Worm (Caenorhabditis elegans) whole organism, young adult: Measurements from ENCODE around the gene emb-4.

Experiments
- B0035.1 ChIP-seq: sonication (generic microtip); optimal IDR thresholded peaks from 2 replicates; lab custom pipeline; 2016; ENCODE audit warnings: missing genetic modification characterization, mild to moderate bottlenecking, missing compliant biosample characterization, missing genotype, missing genetic modification reagents
- C17E4.6 ChIP-seq: fragments of 200-800 bp; sonication (Bioruptor generic); IDR thresholded peaks from 2 replicates; pipeline ENCODE4 v1.3.6; 2022; ENCODE audit warnings: missing genetic modification reagents, missing genetic modification characterization, missing compliant biosample characterization
- D2030.7 ChIP-seq: fragments of 200-800 bp; sonication (Bioruptor generic); IDR thresholded peaks from 2 replicates; pipeline ENCODE4 v1.3.6; 2022; ENCODE audit warnings: missing genetic modification reagents, missing genetic modification characterization, missing compliant biosample characterization
- K11D2.4 ChIP-seq: fragments of 200-800 bp; sonication (Bioruptor generic); IDR thresholded peaks from 2 replicates; pipeline ENCODE4 v1.3.6; 2022; ENCODE audit warnings: missing genetic modification reagents, missing genetic modification characterization, missing compliant biosample characterization
- K12H6.12 ChIP-seq: fragments of 200-800 bp; sonication (Bioruptor generic); optimal IDR thresholded peaks from 2 replicates; lab custom pipeline; 2018; ENCODE audit warnings: mild to moderate bottlenecking, missing genetic modification characterization, missing compliant biosample characterization
- Y53G8AR.9 ChIP-seq: fragments of 200-800 bp; sonication (Bioruptor generic); conservative IDR thresholded peaks from 2 replicates; pipeline ENCODE4 v1.3.6; 2022; ENCODE audit warnings: missing genetic modification reagents, missing genetic modification characterization, missing compliant biosample characterization
- Y56A3A.18 ChIP-seq: fragments of 200-800 bp; sonication (Bioruptor generic); IDR thresholded peaks from 2 replicates; pipeline ENCODE4 v1.3.6; 2022; ENCODE audit warnings: missing genetic modification reagents, missing genetic modification characterization, missing compliant biosample characterization
- ama-1 ChIP-seq, 3 experiments: fragments of 150-350 bp in 1 of 3; sonication (generic microtip) in 2 of 3; optimal IDR thresholded peaks; 2 replicates each; lab custom pipeline; 2014 to 2018; ENCODE audit warnings: missing biosample characterization in 2 of 3, missing genetic modification characterization in 2 of 3, missing genetic modification reagents in 2 of 3
- aptf-3 ChIP-seq: fragments of 200-800 bp; sonication (Bioruptor generic); IDR thresholded peaks from 2 replicates; pipeline ENCODE4 v1.3.6; 2022; ENCODE audit warnings: missing genetic modification characterization, missing compliant biosample characterization
- bed-2 ChIP-seq: fragments of 200-800 bp; sonication (Bioruptor generic); IDR thresholded peaks from 2 replicates; pipeline ENCODE4 v1.3.6; 2022; ENCODE audit warnings: missing genetic modification reagents, missing genetic modification characterization, missing compliant biosample characterization
- cebp-1 ChIP-seq, 2 experiments: fragments of 200-800 bp in 1 of 2; sonication (Bioruptor generic) in 1 of 2; sonication (generic microtip) in 1 of 2; IDR thresholded peaks in 1 of 2; optimal IDR thresholded peaks in 1 of 2; 2 replicates each; pipeline versions ENCODE4 v1.3.6 to Lab custom; 2017 to 2022; ENCODE audit warnings: missing compliant biosample characterization in 2 of 2, missing genetic modification characterization in 2 of 2, mild to moderate bottlenecking in 1 of 2, missing genetic modification reagents in 1 of 2, moderate library complexity in 1 of 2
- ceh-40 ChIP-seq: fragments of 200-800 bp; sonication (Bioruptor generic); IDR thresholded peaks from 2 replicates; pipeline ENCODE4 v1.3.6; 2022; ENCODE audit warnings: missing genetic modification characterization, missing compliant biosample characterization
- chd-7 ChIP-seq: sonication (generic microtip); optimal IDR thresholded peaks from 2 replicates; lab custom pipeline; 2016; ENCODE audit warnings: mild to moderate bottlenecking, missing genetic modification characterization, moderate library complexity, missing compliant biosample characterization
- die-1 ChIP-seq: sonication (generic microtip); optimal IDR thresholded peaks from 2 replicates; lab custom pipeline; 2016; ENCODE audit warnings: missing genotype, mild to moderate bottlenecking, missing genetic modification characterization, missing compliant biosample characterization
- efl-1 ChIP-seq: fragments of 150-350 bp; optimal IDR thresholded peaks from 2 replicates; lab custom pipeline; 2014; ENCODE audit warnings: missing biosample characterization, missing genetic modification reagents, missing genetic modification characterization
- egrh-3 ChIP-seq: fragments of 200-800 bp; sonication (Bioruptor generic); IDR thresholded peaks from 2 replicates; pipeline ENCODE4 v1.3.6; 2022; ENCODE audit warnings: missing genetic modification reagents, missing genetic modification characterization, missing compliant biosample characterization
- hmg-1.2 ChIP-seq: fragments of 200-800 bp; sonication (Bioruptor generic); IDR thresholded peaks from 2 replicates; pipeline ENCODE4 v1.3.6; 2022; ENCODE audit warnings: missing genetic modification reagents, missing genetic modification characterization, missing compliant biosample characterization
- let-607 ChIP-seq, 2 experiments: fragments of 200-800 bp in 1 of 2; sonication (Bioruptor generic) in 1 of 2; sonication (generic microtip) in 1 of 2; optimal IDR thresholded peaks; 2 replicates each; lab custom pipeline; 2016 to 2018; ENCODE audit warnings: mild to moderate bottlenecking in 2 of 2, missing compliant biosample characterization in 2 of 2, missing genetic modification characterization in 2 of 2, moderate library complexity in 2 of 2, missing genotype in 1 of 2
- lsl-1 ChIP-seq: fragments of 200-800 bp; sonication (Bioruptor generic); optimal IDR thresholded peaks from 2 replicates; lab custom pipeline; 2018; ENCODE audit warnings: mild to moderate bottlenecking, missing genetic modification characterization, moderate library complexity, missing compliant biosample characterization
- madf-10 ChIP-seq: sonication (generic microtip); optimal IDR thresholded peaks from 2 replicates; lab custom pipeline; 2016; ENCODE audit warnings: mild to moderate bottlenecking, missing genetic modification characterization, missing compliant biosample characterization
- madf-3 ChIP-seq: fragments of 200-800 bp; sonication (Bioruptor generic); IDR thresholded peaks from 2 replicates; pipeline ENCODE4 v1.3.6; 2022; ENCODE audit warnings: missing genetic modification reagents, missing genetic modification characterization, missing compliant biosample characterization
- madf-6 ChIP-seq: fragments of 200-800 bp; sonication (Bioruptor generic); IDR thresholded peaks from 2 replicates; pipeline ENCODE4 v1.3.6; 2022; ENCODE audit warnings: missing genetic modification reagents, missing genetic modification characterization, missing compliant biosample characterization
- mcd-1 ChIP-seq: fragments of 200-800 bp; sonication (Bioruptor generic); IDR thresholded peaks from 2 replicates; pipeline ENCODE4 v1.3.6; 2022; ENCODE audit warnings: missing genetic modification reagents, missing genetic modification characterization, missing compliant biosample characterization
- nhr-120 ChIP-seq: fragments of 200-800 bp; sonication (Bioruptor generic); IDR thresholded peaks from 2 replicates; pipeline ENCODE4 v1.3.6; 2022; ENCODE audit warnings: missing genetic modification characterization, missing compliant biosample characterization
- nhr-80 ChIP-seq: sonication (generic microtip); optimal IDR thresholded peaks from 2 replicates; lab custom pipeline; 2016; ENCODE audit warnings: missing genetic modification characterization, missing compliant biosample characterization
- pha-4 ChIP-seq: fragments of 150-350 bp; sonication (generic microtip); optimal IDR thresholded peaks from 2 replicates; lab custom pipeline; 2014; ENCODE audit warnings: missing biosample characterization, missing genetic modification reagents, missing genetic modification characterization
- rcor-1 ChIP-seq: fragments of 200-800 bp; sonication (Bioruptor generic); IDR thresholded peaks from 2 replicates; pipeline ENCODE4 v1.3.6; 2022; ENCODE audit warnings: missing genetic modification reagents, missing genetic modification characterization, missing compliant biosample characterization
- rpc-1 ChIP-seq, 2 experiments: fragments of 150-350 bp in 1 of 2; sonication (generic microtip) in 1 of 2; optimal IDR thresholded peaks; 2 replicates each; lab custom pipeline; 2014 to 2018; ENCODE audit warnings: missing biosample characterization in 1 of 2, missing genetic modification characterization in 1 of 2, missing genetic modification reagents in 1 of 2, missing genotype in 1 of 2
- sea-2 ChIP-seq: fragments of 200-800 bp; sonication (Bioruptor generic); IDR thresholded peaks from 2 replicates; pipeline ENCODE4 v1.3.6; 2022; ENCODE audit warnings: missing genetic modification characterization, missing compliant biosample characterization
- somi-1 ChIP-seq: fragments of 200-800 bp; sonication (Bioruptor generic); optimal IDR thresholded peaks from 2 replicates; lab custom pipeline; 2018; ENCODE audit warnings: mild to moderate bottlenecking, missing genetic modification characterization, missing compliant biosample characterization
- unc-62 ChIP-seq: fragments of 150-350 bp; optimal IDR thresholded peaks from 2 replicates; lab custom pipeline; 2014; ENCODE audit warnings: missing biosample characterization, missing genetic modification reagents, missing genetic modification characterization
- ztf-18 ChIP-seq: sonication (generic microtip); optimal IDR thresholded peaks from 2 replicates; lab custom pipeline; 2016; ENCODE audit warnings: missing genotype, mild to moderate bottlenecking, missing genetic modification characterization, missing compliant biosample characterization
- ztf-25 ChIP-seq: fragments of 200-800 bp; sonication (Bioruptor generic); IDR thresholded peaks from 2 replicates; pipeline ENCODE4 v1.3.6; 2022; ENCODE audit warnings: missing genetic modification reagents, missing genetic modification characterization, missing compliant biosample characterization
- ztf-26 ChIP-seq: sonication (generic microtip); optimal IDR thresholded peaks from 2 replicates; lab custom pipeline; 2017; ENCODE audit warnings: missing genetic modification characterization, missing compliant biosample characterization
- ztf-3 ChIP-seq: fragments of 200-800 bp; sonication (Bioruptor generic); optimal IDR thresholded peaks from 2 replicates; lab custom pipeline; 2018; ENCODE audit warnings: mild to moderate bottlenecking, missing genetic modification characterization, missing compliant biosample characterization

emb-4 gene

ce11 chrV:18882990-18883389 is 11.8 kb downstream of the emb-4 start:
- TF ChIP-seq Y53G8AR.9 (GFP tag; lab: Robert Waterston, UW): 0 out of 2 replicates have a peak, but pooled peaks have one; percentile 39
- TF ChIP-seq C17E4.6 (GFP tag; lab: Robert Waterston, UW): peak; percentile 46; the same call in 1 of the 2 replicates
- peak; percentile 62; the same call in 1 of the 2 replicates for TF ChIP-seq aptf-3 (GFP tag; lab: Robert Waterston, UW)
- TF ChIP-seq nhr-120 (GFP tag; lab: Robert Waterston, UW): 0 out of 2 replicates have a peak, but pooled peaks have one; percentile 11
- 0 out of 2 replicates have a peak, but pooled peaks have one; percentile 13 for TF ChIP-seq bed-2 (GFP tag; lab: Robert Waterston, UW)
- TF ChIP-seq D2030.7 (GFP tag; lab: Robert Waterston, UW): 0 out of 2 replicates have a peak, but pooled peaks have one; percentile 8
- peak; percentile 41 for TF ChIP-seq egrh-3 (GFP tag; lab: Robert Waterston, UW)

DNA sequence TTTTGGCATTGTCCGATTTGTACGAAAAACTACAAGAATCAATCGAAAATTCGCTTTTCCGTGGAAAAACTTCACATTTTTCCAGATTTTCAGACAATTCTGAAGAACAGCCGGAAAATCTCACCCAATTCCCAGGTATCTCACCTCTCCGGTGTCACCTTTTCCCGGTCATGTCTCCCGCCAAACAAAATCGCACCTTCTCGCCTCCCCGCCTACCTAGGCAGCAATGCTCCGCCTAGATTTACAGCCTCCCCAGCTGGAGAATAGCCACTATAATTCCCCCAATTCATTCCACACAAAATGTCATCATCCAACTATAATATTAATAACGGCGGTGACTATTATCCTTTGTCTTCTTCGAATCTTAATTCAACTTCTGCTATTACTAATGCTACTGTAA is 20.9 kb downstream of the emb-4 start, which contains the start of gene ceh-51:
Gene ceh-51 (plus strand): TSS at position 301 of the 400 bp plus-strand sequence.
- no peak for TF ChIP-seq D2030.7 (GFP tag; lab: Robert Waterston, UW)

ce11 chrV:18870955-18871354 is 23.8 kb downstream of the emb-4 start:
- no peak for TF ChIP-seq efl-1 (GFP tag; lab: Kevin White, UChicago)
- no peak for TF ChIP-seq pha-4 (tag; lab: Kevin White, UChicago)
- no peak for TF ChIP-seq lsl-1 (GFP tag; lab: Kevin White, UChicago)
- no peak for TF ChIP-seq cebp-1 (GFP tag; IDR thresholded peaks at IDR 0.05; lab: Robert Waterston, UW)
- TF ChIP-seq cebp-1 (tag; optimal IDR thresholded peaks at IDR 0.05; lab: Kevin White, UChicago): peak; percentile 10
- TF ChIP-seq ama-1 (optimal IDR thresholded peaks at IDR 0.05; lab: Kevin White, UChicago): no peak
- no peak for TF ChIP-seq ama-1 (GFP tag; optimal IDR thresholded peaks at IDR 0.05; lab: Kevin White, UChicago)
- no peak for TF ChIP-seq madf-10 (tag; lab: Kevin White, UChicago)
- no peak for TF ChIP-seq sea-2
- no peak for TF ChIP-seq ztf-26 (tag; lab: Kevin White, UChicago)
- TF ChIP-seq nhr-80 (tag; lab: Kevin White, UChicago): peak; percentile 62
- TF ChIP-seq ztf-3 (GFP tag; lab: Kevin White, UChicago): no peak
- no peak for TF ChIP-seq let-607 (tag; optimal IDR thresholded peaks at IDR 0.05; lab: Kevin White, UChicago)
- peak; percentile 85 for TF ChIP-seq unc-62 (GFP tag; lab: Kevin White, UChicago)
- no peak for TF ChIP-seq madf-3
- TF ChIP-seq B0035.1 (tag; lab: Kevin White, UChicago): no peak
- no peak for TF ChIP-seq madf-6 (GFP tag; lab: Robert Waterston, UW)
- TF ChIP-seq ztf-25 (GFP tag; lab: Robert Waterston, UW): no peak
- TF ChIP-seq K12H6.12 (tag; lab: Kevin White, UChicago): no peak
- TF ChIP-seq Y56A3A.18 (GFP tag; lab: Robert Waterston, UW): no peak
- no peak for TF ChIP-seq K11D2.4 (GFP tag; lab: Robert Waterston, UW)
- TF ChIP-seq chd-7 (tag; lab: Kevin White, UChicago): no peak
- no peak for TF ChIP-seq ceh-40 (GFP tag; lab: Robert Waterston, UW)
- no peak for TF ChIP-seq rpc-1 (optimal IDR thresholded peaks at IDR 0.05; lab: Kevin White, UChicago)
- TF ChIP-seq rpc-1 (tag; optimal IDR thresholded peaks at IDR 0.05; lab: Kevin White, UChicago): no peak

DNA sequence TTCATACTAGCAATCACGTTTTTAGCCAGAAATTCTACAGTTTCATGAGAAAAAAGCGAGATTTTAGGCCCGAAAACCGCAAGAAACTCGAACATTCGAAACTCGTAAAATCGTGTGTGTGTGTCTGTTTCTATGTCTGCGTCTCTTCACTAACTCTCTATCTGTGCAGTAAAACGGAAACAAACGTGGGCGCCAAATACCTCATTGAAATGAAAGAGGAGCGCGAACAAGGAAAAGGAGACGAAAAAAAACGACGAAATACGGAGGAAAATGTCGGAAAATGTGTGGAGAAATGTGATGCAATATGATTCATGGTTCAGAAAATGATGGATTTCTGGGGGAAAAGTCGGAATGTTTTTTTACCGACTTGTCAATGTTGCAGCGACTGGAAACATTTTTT is 26.3 kb downstream of the emb-4 start:
- TF ChIP-seq nhr-80 (tag; lab: Kevin White, UChicago): peak; percentile 27
- TF ChIP-seq sea-2: no peak
- no peak for TF ChIP-seq mcd-1
- no peak for TF ChIP-seq rcor-1 (GFP tag; lab: Robert Waterston, UW)
- peak; percentile 73; the same call in 1 of the 2 replicates for TF ChIP-seq hmg-1.2
- TF ChIP-seq cebp-1 (GFP tag; IDR thresholded peaks at IDR 0.05; lab: Robert Waterston, UW): no peak
- peak; percentile 12 for TF ChIP-seq cebp-1 (tag; optimal IDR thresholded peaks at IDR 0.05; lab: Kevin White, UChicago)
- TF ChIP-seq pha-4 (tag; lab: Kevin White, UChicago): no peak
- TF ChIP-seq somi-1 (GFP tag; lab: Kevin White, UChicago): no peak
- TF ChIP-seq die-1 (tag; lab: Kevin White, UChicago): no peak
- TF ChIP-seq K12H6.12 (tag; lab: Kevin White, UChicago): peak; percentile 25
- no peak for TF ChIP-seq ztf-18
- no peak for TF ChIP-seq C17E4.6 (GFP tag; lab: Robert Waterston, UW)
